Fruit fly (Drosophila melanogaster): ENCODE measurements around the gene Decay.

Gene Decay

DNA sequence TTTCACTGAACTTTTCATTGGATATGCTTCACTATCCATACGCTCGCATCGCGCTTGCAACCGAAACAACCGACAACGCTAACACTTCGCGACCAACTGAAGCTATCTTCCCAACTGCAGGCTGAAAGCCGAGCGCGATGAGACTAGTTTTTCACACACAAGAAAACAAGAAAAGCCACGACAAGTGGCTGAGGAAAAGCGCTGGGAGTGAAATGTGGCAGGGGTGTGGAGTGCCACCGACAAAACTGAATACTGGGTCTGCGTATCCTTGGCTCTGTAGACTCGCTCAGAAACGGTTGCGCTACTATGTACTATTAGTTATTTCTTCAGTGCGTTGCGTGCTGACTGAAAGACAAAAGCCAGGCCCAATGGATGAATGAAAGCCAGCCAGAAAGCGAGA lies 5.5 kb downstream of the Decay start, which contains the start of gene Cad89D:
Cad89D (minus strand) TSS at position 101 of the 400 bp plus-strand sequence.
- peak; percentile 16; the same call in 1 of the 2 replicates for TF ChIP-seq Ets98B (GFP tag; IDR thresholded peaks at IDR 0.05)
- no peak for TF ChIP-seq CG8159 (tag; optimal IDR thresholded peaks at IDR 0.05)
- peak; percentile 4 for TF ChIP-seq CG14655 (GFP tag; optimal IDR thresholded peaks at IDR 0.05)

DNA sequence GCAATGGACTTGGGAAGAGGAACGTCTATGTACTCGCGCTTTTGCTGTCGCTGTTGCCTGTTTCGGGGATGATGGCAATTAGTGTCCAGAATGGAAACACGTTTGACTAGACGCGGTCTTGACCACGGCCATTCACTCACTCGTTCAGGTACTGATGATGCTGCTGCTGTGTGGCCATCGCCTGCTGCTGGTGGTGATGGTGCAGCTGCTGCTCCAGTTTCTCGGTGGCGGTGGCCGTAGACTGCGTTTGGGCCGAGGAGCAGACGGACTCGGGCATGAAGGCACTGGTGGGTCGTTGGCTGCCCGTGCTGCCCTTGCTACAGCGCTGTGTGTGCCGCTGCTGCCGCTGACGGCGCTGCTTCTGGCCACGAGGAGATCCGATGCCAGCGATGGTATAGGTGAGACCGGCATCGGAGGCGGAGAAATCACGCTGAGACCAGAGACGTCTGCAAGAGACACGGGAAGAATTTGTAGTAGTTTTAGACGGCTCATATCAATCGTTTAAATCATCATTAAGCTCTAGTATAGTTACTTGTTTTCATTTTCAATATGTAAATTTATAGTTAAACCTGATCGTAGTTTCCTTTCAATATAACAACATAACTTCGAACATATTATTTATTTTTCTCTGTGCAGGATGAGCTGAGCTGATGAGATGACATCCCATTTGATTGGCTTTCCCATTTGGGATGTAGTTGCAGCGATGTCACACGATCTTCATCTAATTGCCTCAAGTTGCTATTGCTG lies 15.2 kb downstream of the Decay start:
- no peak for TF ChIP-seq CG13204 (GFP tag; optimal IDR thresholded peaks at IDR 0.05)
- TF ChIP-seq CG34367 (tag; optimal IDR thresholded peaks at IDR 0.05): no peak
- peak; percentile 46 for TF ChIP-seq Ets98B (GFP tag; IDR thresholded peaks at IDR 0.05)
- no peak for TF ChIP-seq EcR (GFP tag; optimal IDR thresholded peaks at IDR 0.05)
- no peak for TF ChIP-seq Snoo (tag; optimal IDR thresholded peaks at IDR 0.05)
- no peak for TF ChIP-seq CG12605 (GFP tag; IDR thresholded peaks at IDR 0.05)
- TF ChIP-seq CG32121 (GFP tag; IDR thresholded peaks at IDR 0.05): no peak
- TF ChIP-seq Pif1B (GFP tag; optimal IDR thresholded peaks at IDR 0.05): no peak
- peak; percentile 77 for TF ChIP-seq CG8301 (tag; optimal IDR thresholded peaks at IDR 0.05)
- TF ChIP-seq CG4496 (GFP tag; IDR thresholded peaks at IDR 0.05): no peak

DNA sequence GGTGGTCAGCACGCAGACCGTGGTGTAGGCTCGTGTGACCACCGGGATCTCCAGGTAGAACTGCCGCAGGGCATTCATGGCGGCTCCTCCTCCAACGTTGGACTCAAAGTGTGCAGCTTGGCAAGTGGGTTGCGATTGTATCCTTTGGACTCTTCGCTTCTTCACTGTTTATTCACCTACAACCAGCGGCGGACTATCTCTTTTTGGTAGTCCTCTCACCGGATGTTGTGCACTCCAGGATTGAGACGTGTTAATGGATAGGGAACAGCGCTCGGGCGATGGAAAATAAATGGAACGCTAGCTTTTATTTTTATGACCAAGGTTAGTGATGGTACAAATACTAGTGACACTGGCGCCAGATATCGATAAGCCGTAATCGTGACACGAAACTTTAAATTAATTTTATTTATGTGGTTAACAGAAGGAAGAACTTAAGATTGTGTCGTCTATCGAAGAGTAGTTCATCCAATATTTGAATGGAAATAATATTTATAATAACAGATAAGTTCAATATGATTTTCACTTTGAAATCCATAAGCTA lies 16.9 kb downstream of the Decay start, which contains the start of gene Der-2:
Der-2 (minus strand) TSS at position 347 of the 541 bp plus-strand sequence.
- TF ChIP-seq D1 (tag; optimal IDR thresholded peaks at IDR 0.05) (no peak), CG34367 (tag; optimal IDR thresholded peaks at IDR 0.05) (no peak), Snoo (tag; optimal IDR thresholded peaks at IDR 0.05) (no peak), rn (GFP tag; IDR thresholded peaks at IDR 0.05) (no peak), Pif1A (GFP tag; optimal IDR thresholded peaks at IDR 0.05) (no peak), gl (tag; optimal IDR thresholded peaks at IDR 0.05) (no peak), CG8301 (tag; optimal IDR thresholded peaks at IDR 0.05) (no peak), CG17806 (tag; optimal IDR thresholded peaks at IDR 0.05) (no peak)

DNA sequence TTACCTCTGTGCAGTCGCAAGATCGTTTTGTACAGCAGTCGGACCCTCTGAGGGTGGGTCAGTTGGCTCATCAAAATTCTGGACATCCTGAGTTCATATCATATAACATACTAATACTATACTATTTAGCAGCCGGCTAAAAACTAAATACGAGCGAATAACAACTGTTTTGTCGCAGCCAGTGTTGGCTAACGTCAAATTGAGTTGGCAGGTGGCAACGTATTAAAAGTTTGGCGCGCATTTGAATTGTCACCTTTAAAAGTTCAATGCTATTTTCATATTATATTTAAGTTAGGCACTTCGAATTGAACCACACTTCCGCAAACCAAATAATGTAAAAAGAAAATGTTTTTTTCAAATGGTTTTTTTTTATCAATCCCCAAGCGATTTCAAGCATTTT lies 18.6 kb downstream of the Decay start, which contains the start of gene Sdhaf3:
Sdhaf3 (minus strand) TSS at position 177 of the 400 bp plus-strand sequence.
- TF ChIP-seq Pif1B (GFP tag; optimal IDR thresholded peaks at IDR 0.05) (no peak), CG4496 (GFP tag; IDR thresholded peaks at IDR 0.05) (no peak), Ets98B (GFP tag; IDR thresholded peaks at IDR 0.05) (no peak), EcR (GFP tag; optimal IDR thresholded peaks at IDR 0.05) (no peak), CG9948 (tag; optimal IDR thresholded peaks at IDR 0.05) (no peak), CG34367 (tag; optimal IDR thresholded peaks at IDR 0.05) (no peak), CG15710 (tag; optimal IDR thresholded peaks at IDR 0.05) (no peak), CG12605 (GFP tag; IDR thresholded peaks at IDR 0.05) (no peak)

DNA sequence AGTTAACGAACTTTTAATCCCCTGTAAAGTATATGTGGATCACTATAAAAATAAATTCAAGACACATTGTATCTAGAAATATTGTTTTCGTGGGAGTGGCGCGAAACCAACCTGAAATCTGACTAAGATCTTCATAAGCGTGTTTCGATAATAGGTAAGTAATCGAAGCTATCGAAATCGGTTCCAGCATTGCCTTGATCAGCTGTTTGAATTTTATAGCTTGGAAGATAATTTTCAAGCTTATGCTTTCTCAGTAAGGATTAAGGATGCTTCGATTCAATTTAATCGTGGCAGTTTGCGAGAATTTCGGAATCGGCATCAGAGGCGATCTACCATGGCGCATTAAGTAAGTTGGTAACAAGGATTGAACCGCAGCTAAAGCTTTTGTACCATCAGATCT lies 19.9 kb downstream of the Decay start, which contains the start of gene Dhfr:
Dhfr (plus strand) TSS at position 173 of the 400 bp plus-strand sequence.
- TF ChIP-seq CG9948 (tag; optimal IDR thresholded peaks at IDR 0.05): no peak
- no peak for TF ChIP-seq Pif1B (GFP tag; optimal IDR thresholded peaks at IDR 0.05)
- TF ChIP-seq D1 (tag; optimal IDR thresholded peaks at IDR 0.05): no peak
- TF ChIP-seq Pif1A (GFP tag; optimal IDR thresholded peaks at IDR 0.05): no peak
- no peak for TF ChIP-seq CG32121 (GFP tag; IDR thresholded peaks at IDR 0.05)
- TF ChIP-seq fd96Ca (GFP tag; IDR thresholded peaks at IDR 0.05): no peak
- TF ChIP-seq gl (tag; optimal IDR thresholded peaks at IDR 0.05): no peak
- TF ChIP-seq CG17806 (tag; optimal IDR thresholded peaks at IDR 0.05): no peak
- no peak for TF ChIP-seq CG8159 (tag; optimal IDR thresholded peaks at IDR 0.05)
- TF ChIP-seq CG12605 (GFP tag; IDR thresholded peaks at IDR 0.05): no peak
- TF ChIP-seq Snoo (tag; optimal IDR thresholded peaks at IDR 0.05): no peak
- TF ChIP-seq rn (GFP tag; IDR thresholded peaks at IDR 0.05): no peak
- no peak for TF ChIP-seq CG14655 (GFP tag; optimal IDR thresholded peaks at IDR 0.05)
- TF ChIP-seq Ets98B (GFP tag; IDR thresholded peaks at IDR 0.05): no peak
- TF ChIP-seq CG34367 (tag; optimal IDR thresholded peaks at IDR 0.05): no peak

DNA sequence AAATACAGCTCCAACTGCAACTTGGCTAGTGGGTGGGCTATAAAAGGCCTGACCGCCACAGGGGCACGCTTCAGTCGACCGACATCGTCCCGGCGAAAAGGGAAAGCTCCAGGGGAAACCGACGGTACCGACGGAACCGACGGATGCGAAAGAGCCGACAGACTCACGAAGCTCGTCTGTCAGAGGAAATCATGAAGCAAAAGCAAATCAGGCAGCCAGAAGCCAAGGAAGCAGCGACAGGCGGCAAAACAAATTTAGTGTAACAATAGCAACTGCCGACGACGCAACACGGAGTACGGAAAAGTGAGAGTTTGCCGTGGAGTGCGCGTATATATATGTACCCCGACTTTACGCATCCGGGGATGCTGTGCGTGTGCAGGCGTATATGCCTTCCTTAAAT lies 23.8 kb downstream of the Decay start, which contains the start of gene Gyc89Db:
Gyc89Db (plus strand) TSS at position 78 of the 400 bp plus-strand sequence.
- TF ChIP-seq CG13204 (GFP tag; optimal IDR thresholded peaks at IDR 0.05) (no peak), CG9948 (tag; optimal IDR thresholded peaks at IDR 0.05) (no peak)

DNA sequence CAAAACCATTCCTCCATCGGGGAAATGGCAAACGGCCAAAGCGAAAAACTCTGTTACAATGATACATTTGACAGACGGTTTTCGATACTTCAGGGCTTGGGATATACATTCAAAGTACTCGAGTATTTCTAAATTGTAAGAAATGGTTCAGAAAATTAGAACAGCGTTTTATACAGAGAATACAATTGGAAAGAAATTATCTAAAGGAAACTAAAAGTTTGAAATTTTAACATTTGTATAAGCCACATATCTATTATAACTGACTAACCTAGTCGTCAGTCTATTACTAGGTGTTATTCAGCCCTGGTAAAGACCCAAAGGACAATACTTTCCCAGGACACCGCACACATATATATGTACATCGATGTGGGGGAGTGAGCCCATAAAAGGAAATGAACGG lies 24.4 kb downstream of the Decay start:
- TF ChIP-seq Pif1B (GFP tag; optimal IDR thresholded peaks at IDR 0.05): no peak
- no peak for TF ChIP-seq Ets98B (GFP tag; IDR thresholded peaks at IDR 0.05)
- TF ChIP-seq CG15710 (tag; optimal IDR thresholded peaks at IDR 0.05): no peak
- no peak for TF ChIP-seq CG12605 (GFP tag; IDR thresholded peaks at IDR 0.05)
- no peak for TF ChIP-seq Snoo (tag; optimal IDR thresholded peaks at IDR 0.05)

Data from whole organism, pupa.